Worm (Caenorhabditis elegans): ENCODE measurements around the gene kap-1.

Gene kap-1

ce11 chrIII:7338693-7339092, at the start of gene kap-1:
Gene kap-1 (plus strand): TSS chrIII:7338835.
- TF ChIP-seq elt-1 (tag; optimal IDR thresholded peaks at IDR 0.05) (no peak), ceh-16 (tag; optimal IDR thresholded peaks at IDR 0.05) (no peak), lin-39 (tag; optimal IDR thresholded peaks at IDR 0.05) (no peak), egl-5 (tag; optimal IDR thresholded peaks at IDR 0.05) (no peak), nhr-43 (tag; optimal IDR thresholded peaks at IDR 0.05; ENCODE audit: poor library complexity, severe bottlenecking) (peak; percentile 40), ztf-4 (tag; optimal IDR thresholded peaks at IDR 0.05) (no peak), lsy-12 (tag; optimal IDR thresholded peaks at IDR 0.05) (peak; percentile 56), hmg-11 (tag; optimal IDR thresholded peaks at IDR 0.05) (peak; percentile 7), fkh-10 (GFP tag; optimal IDR thresholded peaks at IDR 0.05) (no peak), ama-1 (optimal IDR thresholded peaks at IDR 0.05) (peak; percentile 90), lin-15B (tag; optimal IDR thresholded peaks at IDR 0.05) (no peak), pqm-1 (tag; optimal IDR thresholded peaks at IDR 0.05) (no peak), egl-27 (tag; optimal IDR thresholded peaks at IDR 0.05) (no peak), jun-1 (tag; optimal IDR thresholded peaks at IDR 0.05) (no peak), nhr-25 (tag; optimal IDR thresholded peaks at IDR 0.05) (no peak), nfya-1 (tag; optimal IDR thresholded peaks at IDR 0.05; ENCODE audit: insufficient read depth) (peak; percentile 33), elt-2 (tag; optimal IDR thresholded peaks at IDR 0.05) (peak; percentile 11), mml-1 (tag; optimal IDR thresholded peaks at IDR 0.05) (no peak), skn-1 (tag; optimal IDR thresholded peaks at IDR 0.05) (no peak), snpc-4 (tag; optimal IDR thresholded peaks at IDR 0.05) (no peak), unc-62 (GFP tag; optimal IDR thresholded peaks at IDR 0.05) (no peak), ceh-28 (tag; optimal IDR thresholded peaks at IDR 0.05) (no peak)

ce11 chrIII:7290462-7290861, 48.2 kb upstream of the kap-1 start, which contains the start of gene algn-11:
Gene algn-11 (minus strand): TSS chrIII:7290562.
- TF ChIP-seq ceh-82 (tag; optimal IDR thresholded peaks at IDR 0.05) (no peak), egl-5 (tag; optimal IDR thresholded peaks at IDR 0.05) (no peak), unc-62 (GFP tag; optimal IDR thresholded peaks at IDR 0.05) (no peak)

- TF ChIP-seq nfya-1 (tag; optimal IDR thresholded peaks at IDR 0.05; ENCODE audit: insufficient read depth) (peak; percentile 27), pqm-1 (tag; optimal IDR thresholded peaks at IDR 0.05) (no peak)
Measured at ce11 chrIII:7291216-7291615, 47.4 kb upstream of the kap-1 start.

- TF ChIP-seq daf-12 (tag; optimal IDR thresholded peaks at IDR 0.05) = no peak
- TF ChIP-seq ceh-9 (tag; optimal IDR thresholded peaks at IDR 0.05) = no peak
- TF ChIP-seq snpc-4 (tag; optimal IDR thresholded peaks at IDR 0.05) = no peak
- no peak for TF ChIP-seq jun-1 (tag; optimal IDR thresholded peaks at IDR 0.05)
- peak; percentile 17 for TF ChIP-seq hmg-11 (tag; optimal IDR thresholded peaks at IDR 0.05)
- peak; percentile 61 for TF ChIP-seq nhr-25 (tag; optimal IDR thresholded peaks at IDR 0.05)
- no peak for TF ChIP-seq elt-1 (tag; optimal IDR thresholded peaks at IDR 0.05)
- peak; percentile 54 for TF ChIP-seq nfya-1 (tag; optimal IDR thresholded peaks at IDR 0.05; ENCODE audit: insufficient read depth)
- no peak for TF ChIP-seq fkh-10 (GFP tag; optimal IDR thresholded peaks at IDR 0.05)
- peak; percentile 26 for TF ChIP-seq pha-4 (tag; optimal IDR thresholded peaks at IDR 0.05)
- no peak for TF ChIP-seq zag-1 (tag; optimal IDR thresholded peaks at IDR 0.05)
- no peak for TF ChIP-seq egl-5 (tag; optimal IDR thresholded peaks at IDR 0.05)
- no peak for TF ChIP-seq nhr-77 (tag; optimal IDR thresholded peaks at IDR 0.05)
- TF ChIP-seq nhr-28 (tag; optimal IDR thresholded peaks at IDR 0.05) = no peak
- no peak for TF ChIP-seq ZK546.5 (tag; optimal IDR thresholded peaks at IDR 0.05)
- TF ChIP-seq ceh-28 (tag; optimal IDR thresholded peaks at IDR 0.05) = no peak
- peak; percentile 15 for TF ChIP-seq lin-15B (tag; optimal IDR thresholded peaks at IDR 0.05)
- no peak for TF ChIP-seq elt-3 (tag; optimal IDR thresholded peaks at IDR 0.05)
- TF ChIP-seq lin-39 (tag; optimal IDR thresholded peaks at IDR 0.05) = peak; percentile 7
- no peak for TF ChIP-seq ama-1 (optimal IDR thresholded peaks at IDR 0.05)
- no peak for TF ChIP-seq fos-1 (tag; optimal IDR thresholded peaks at IDR 0.05)
Measured at ce11 chrIII:7292569-7292968, 46.1 kb upstream of the kap-1 start.

- no peak for TF ChIP-seq nhr-28 (tag; optimal IDR thresholded peaks at IDR 0.05)
- TF ChIP-seq pha-4 (tag; optimal IDR thresholded peaks at IDR 0.05) = peak; percentile 52
Measured at ce11 chrIII:7293075-7293684, 45.5 kb upstream of the kap-1 start, which contains the start of gene cwf-19L2. Gene cwf-19L2 (plus strand): TSS chrIII:7293634.

Measured in whole organism, L3 larva.